Fruit fly (Drosophila melanogaster): ENCODE results near the gene CG31457.

CG31457 gene

dm6 chr3R:23176445-23177087, 48.8 kb upstream of the CG31457 start (continued):
- TF ChIP-seq CG2678 (tag; optimal IDR thresholded peaks at IDR 0.05) (peak; percentile 59), CG16863 (GFP tag; optimal IDR thresholded peaks at IDR 0.05) (peak; percentile 1), CG11560 (tag; IDR thresholded peaks at IDR 0.05) (no peak), CG3281 (GFP tag; optimal IDR thresholded peaks at IDR 0.05) (peak; percentile 60), CG11695 (GFP tag; IDR thresholded peaks at IDR 0.05) (peak; percentile 26; the same call in 1 of the 3 replicates), PHDP (tag; optimal IDR thresholded peaks at IDR 0.05) (peak; percentile 50), sima (GFP tag; optimal IDR thresholded peaks at IDR 0.05) (no peak), bowl (GFP tag; IDR thresholded peaks at IDR 0.05) (peak; percentile 9; the same call in 1 of the 2 replicates), CG6854 (GFP tag; optimal IDR thresholded peaks at IDR 0.05) (peak; percentile 7), CrebB (tag; optimal IDR thresholded peaks at IDR 0.05) (peak; percentile 31), E2f1 (GFP tag; IDR thresholded peaks at IDR 0.05) (peak; percentile 44; the same call in 1 of the 2 replicates), tna (GFP tag; IDR thresholded peaks at IDR 0.05; ENCODE audit: partially characterized antibody) (no peak), vfl (GFP tag; optimal IDR thresholded peaks at IDR 0.05) (no peak), vvl (GFP tag; IDR thresholded peaks at IDR 0.05) (peak; percentile 45; the same call in 1 of the 2 replicates), Camta (GFP tag; optimal IDR thresholded peaks at IDR 0.05) (peak; percentile 41), dimm (GFP tag; IDR thresholded peaks at IDR 0.05) (no peak), CG30403 (GFP tag; optimal IDR thresholded peaks at IDR 0.05) (no peak), kah (GFP tag; optimal IDR thresholded peaks at IDR 0.05) (peak; percentile 36), her (GFP tag; optimal IDR thresholded peaks at IDR 0.05) (peak; percentile 34), bbx (GFP tag; IDR thresholded peaks at IDR 0.05; ENCODE audit: partially characterized antibody) (no peak), pnt (GFP tag; optimal IDR thresholded peaks at IDR 0.05) (no peak), ash1 (GFP tag; optimal IDR thresholded peaks at IDR 0.05) (no peak), CG6813 (GFP tag; optimal IDR thresholded peaks at IDR 0.05) (peak; percentile 65), CG8359 (GFP tag; optimal IDR thresholded peaks at IDR 0.05; ENCODE audit: borderline replicate concordance) (no peak), CG12219 (GFP tag; optimal IDR thresholded peaks at IDR 0.05) (peak; percentile 20), CG15269 (tag; optimal IDR thresholded peaks at IDR 0.05) (peak; percentile 13), pfk (GFP tag; optimal IDR thresholded peaks at IDR 0.05) (peak; percentile 24), CG14710 (tag; optimal IDR thresholded peaks at IDR 0.05) (no peak), Kr (GFP tag; optimal IDR thresholded peaks at IDR 0.05) (no peak), Asciz (GFP tag; optimal IDR thresholded peaks at IDR 0.05) (peak; percentile 55), fu2 (GFP tag; optimal IDR thresholded peaks at IDR 0.05) (peak; percentile 40), CG15601 (tag; optimal IDR thresholded peaks at IDR 0.05) (peak; percentile 44), CG12299 (tag; optimal IDR thresholded peaks at IDR 0.05) (peak; percentile 18), Taf1 (GFP tag; IDR thresholded peaks at IDR 0.05) (no peak; the same call in 1 of the 2 replicates), NC2β (GFP tag; optimal IDR thresholded peaks at IDR 0.05) (no peak), CG4404 (GFP tag; IDR thresholded peaks at IDR 0.05) (no peak), zfh2 (GFP tag; optimal IDR thresholded peaks at IDR 0.05) (peak; percentile 51), nom (GFP tag; optimal IDR thresholded peaks at IDR 0.05) (peak; percentile 9), CG17359 (tag; optimal IDR thresholded peaks at IDR 0.05) (peak; percentile 47), H2.0 (GFP tag; IDR thresholded peaks at IDR 0.05) (no peak), gro (GFP tag; optimal IDR thresholded peaks at IDR 0.05) (peak; percentile 67), NK7.1 (GFP tag; optimal IDR thresholded peaks at IDR 0.05) (no peak), CG18599 (GFP tag; optimal IDR thresholded peaks at IDR 0.05) (peak; percentile 80), pros (GFP tag; optimal IDR thresholded peaks at IDR 0.05) (no peak), CG8089 (GFP tag; optimal IDR thresholded peaks at IDR 0.05) (no peak), ERR (GFP tag; optimal IDR thresholded peaks at IDR 0.05) (peak; percentile 19), CG10209 (GFP tag; optimal IDR thresholded peaks at IDR 0.05) (peak; percentile 58), kni (GFP tag; optimal IDR thresholded peaks at IDR 0.05) (peak; percentile 20), CG32532 (GFP tag; IDR thresholded peaks at IDR 0.05) (peak; percentile 5; the same call in 1 of the 2 replicates)
